Worm (Caenorhabditis elegans): ENCODE data around the gene nspg-5.

DNA sequence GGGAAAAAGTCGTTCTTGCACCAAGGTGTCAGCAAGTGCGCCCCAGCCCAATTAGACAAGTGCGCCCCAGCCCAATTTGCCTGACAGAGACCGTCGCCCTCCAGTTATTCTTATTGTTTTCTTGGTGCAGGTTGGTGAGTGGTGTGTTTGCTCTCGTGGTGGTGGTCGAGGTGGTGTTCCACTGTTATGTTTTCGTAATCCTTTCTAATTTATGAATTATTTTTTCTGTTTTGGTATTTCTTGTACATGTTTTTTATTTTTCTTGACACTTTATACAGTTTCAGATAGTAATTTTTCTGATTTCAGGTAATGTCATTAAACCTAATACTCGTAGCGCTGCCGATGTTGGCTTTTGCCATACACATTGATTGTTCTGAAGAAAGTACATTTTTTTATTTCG is 27.4 kb downstream of the nspg-5 start, which contains the start of gene Y48D7A.1:
- TF ChIP-seq ceh-39 (tag; optimal IDR thresholded peaks at IDR 0.05) = no peak
- TF ChIP-seq ztf-11 (tag; optimal IDR thresholded peaks at IDR 0.05) = no peak
- no peak for TF ChIP-seq nhr-28 (tag; optimal IDR thresholded peaks at IDR 0.05)
- TF ChIP-seq elt-3 (tag; optimal IDR thresholded peaks at IDR 0.05) = no peak
- no peak for TF ChIP-seq unc-39 (tag; optimal IDR thresholded peaks at IDR 0.05)
- no peak for TF ChIP-seq unc-62 (GFP tag; optimal IDR thresholded peaks at IDR 0.05)
- no peak for TF ChIP-seq hlh-1 (tag; optimal IDR thresholded peaks at IDR 0.05)
- no peak for TF ChIP-seq lsy-2 (tag; optimal IDR thresholded peaks at IDR 0.05)
- no peak for TF ChIP-seq nhr-12 (tag; optimal IDR thresholded peaks at IDR 0.05)
- TF ChIP-seq nhr-76 (tag; optimal IDR thresholded peaks at IDR 0.05) = no peak
- no peak for TF ChIP-seq flh-1 (GFP tag; optimal IDR thresholded peaks at IDR 0.05)
- TF ChIP-seq blmp-1 (tag; optimal IDR thresholded peaks at IDR 0.05) = no peak

All from whole organism, mixed stage, embryonic.